Worm (Caenorhabditis elegans) whole organism, L2 larva: ENCODE data around the gene set-20.

Source experiments
- C34F6.9 ChIP-seq: fragments of 150-350 bp; optimal IDR thresholded peaks from 2 replicates; lab custom pipeline; 2014; ENCODE audit warnings: missing biosample characterization, missing genetic modification characterization
- F13H6.1 ChIP-seq: sonication (generic microtip); optimal IDR thresholded peaks from 2 replicates; lab custom pipeline; 2016; ENCODE audit warnings: missing genetic modification characterization, missing compliant biosample characterization
- R02D3.7 ChIP-seq: fragments of 150-350 bp; optimal IDR thresholded peaks from 2 replicates; lab custom pipeline; 2014; ENCODE audit warnings: missing biosample characterization, missing genetic modification characterization
- Y55F3AM.14 ChIP-seq: fragments of 200-800 bp; sonication (Bioruptor generic); optimal IDR thresholded peaks from 2 replicates; lab custom pipeline; 2018; ENCODE audit warnings: mild to moderate bottlenecking, missing genetic modification characterization, missing compliant biosample characterization
- ZK546.5 ChIP-seq: sonication (generic microtip); optimal IDR thresholded peaks from 2 replicates; lab custom pipeline; 2017; ENCODE audit warnings: missing biosample characterization, missing genetic modification characterization
- alr-1 ChIP-seq: fragments of 150-350 bp; optimal IDR thresholded peaks from 2 replicates; lab custom pipeline; 2014; ENCODE audit warnings: missing biosample characterization, missing genetic modification characterization
- aly-2 ChIP-seq: fragments of 150-350 bp; optimal IDR thresholded peaks from 2 replicates; lab custom pipeline; 2014; ENCODE audit warnings: missing biosample characterization, missing genetic modification characterization
- ama-1 ChIP-seq: fragments of 150-350 bp; optimal IDR thresholded peaks from 2 replicates; lab custom pipeline; 2018; ENCODE audit warnings: inconsistent platforms
- ceh-16 ChIP-seq: fragments of 150-350 bp; optimal IDR thresholded peaks from 2 replicates; lab custom pipeline; 2014; ENCODE audit warnings: missing biosample characterization, missing genetic modification characterization
- crh-2 ChIP-seq: sonication (generic microtip); optimal IDR thresholded peaks from 2 replicates; lab custom pipeline; 2017; ENCODE audit warnings: missing biosample characterization, missing genetic modification characterization
- dmd-4 ChIP-seq: sonication (generic microtip); optimal IDR thresholded peaks from 2 replicates; lab custom pipeline; 2017; ENCODE audit warnings: missing biosample characterization, missing genetic modification characterization
- egl-27 ChIP-seq: sonication (generic microtip); optimal IDR thresholded peaks from 3 replicates; lab custom pipeline; 2017; ENCODE audit warnings: missing biosample characterization, missing genetic modification reagents, missing genetic modification characterization
- elt-1 ChIP-seq: fragments of 150-350 bp; optimal IDR thresholded peaks from 2 replicates; lab custom pipeline; 2014; ENCODE audit warnings: missing biosample characterization, missing genetic modification characterization
- elt-3 ChIP-seq: sonication (generic microtip); optimal IDR thresholded peaks from 2 replicates; lab custom pipeline; 2017; ENCODE audit warnings: missing biosample characterization, missing genetic modification characterization
- fos-1 ChIP-seq: fragments of 150-350 bp; optimal IDR thresholded peaks from 2 replicates; lab custom pipeline; 2014; ENCODE audit warnings: missing biosample characterization, missing genetic modification characterization
- gmeb-1 ChIP-seq: fragments of 150-350 bp; optimal IDR thresholded peaks from 2 replicates; lab custom pipeline; 2014; ENCODE audit warnings: missing biosample characterization, missing genetic modification characterization
- lin-39 ChIP-seq: fragments of 150-350 bp; optimal IDR thresholded peaks from 2 replicates; lab custom pipeline; 2014; ENCODE audit warnings: missing biosample characterization, missing genetic modification reagents, missing genetic modification characterization
- lsy-2 ChIP-seq, 2 experiments: fragments of 150-350 bp in 1 of 2; sonication (generic microtip) in 1 of 2; optimal IDR thresholded peaks; 2 replicates each; lab custom pipeline; 2014 to 2017; ENCODE audit warnings: missing biosample characterization in 2 of 2, missing genetic modification characterization in 2 of 2
- mdl-1 ChIP-seq, 2 experiments: fragments of 150-350 bp in 1 of 2; sonication (generic microtip) in 1 of 2; optimal IDR thresholded peaks; 2 replicates each; lab custom pipeline; 2017; ENCODE audit warnings: missing biosample characterization in 2 of 2, missing genetic modification characterization in 2 of 2
- nhr-10 ChIP-seq: sonication (generic microtip); optimal IDR thresholded peaks from 2 replicates; lab custom pipeline; 2017; ENCODE audit warnings: missing biosample characterization, missing genetic modification characterization
- nhr-11 ChIP-seq: fragments of 150-350 bp; optimal IDR thresholded peaks from 2 replicates; lab custom pipeline; 2014; ENCODE audit warnings: missing biosample characterization, missing genetic modification characterization
- nhr-129 ChIP-seq: fragments of 150-350 bp; optimal IDR thresholded peaks from 2 replicates; lab custom pipeline; 2014; ENCODE audit warnings: missing biosample characterization, missing genetic modification characterization
- nhr-21 ChIP-seq: fragments of 150-350 bp; optimal IDR thresholded peaks from 2 replicates; lab custom pipeline; 2014; ENCODE audit warnings: missing biosample characterization, missing genetic modification characterization
- nhr-23 ChIP-seq: fragments of 150-350 bp; optimal IDR thresholded peaks from 2 replicates; lab custom pipeline; 2014; ENCODE audit warnings: missing biosample characterization, missing genetic modification reagents, missing genetic modification characterization
- nhr-25 ChIP-seq: fragments of 150-350 bp; sonication (generic microtip); optimal IDR thresholded peaks from 3 replicates; lab custom pipeline; 2014; ENCODE audit warnings: missing biosample characterization, missing genetic modification characterization
- nhr-77 ChIP-seq: fragments of 150-350 bp; optimal IDR thresholded peaks from 2 replicates; lab custom pipeline; 2014; ENCODE audit warnings: missing biosample characterization, missing genetic modification characterization
- peb-1 ChIP-seq: fragments of 150-350 bp; optimal IDR thresholded peaks from 2 replicates; lab custom pipeline; 2014; ENCODE audit warnings: missing biosample characterization, missing genetic modification characterization
- sem-4 ChIP-seq: fragments of 150-350 bp; optimal IDR thresholded peaks from 2 replicates; lab custom pipeline; 2014; ENCODE audit warnings: missing biosample characterization, missing genetic modification reagents, missing genetic modification characterization
- sma-9 ChIP-seq, 2 experiments: fragments of 150-350 bp in 1 of 2; sonication (generic microtip) in 1 of 2; optimal IDR thresholded peaks; 2 replicates each; lab custom pipeline; 2014 to 2016; ENCODE audit warnings: missing genetic modification characterization in 2 of 2, mild to moderate bottlenecking in 1 of 2, missing biosample characterization in 1 of 2, missing compliant biosample characterization in 1 of 2, missing genetic modification reagents in 1 of 2, moderate library complexity in 1 of 2
- unc-55 ChIP-seq: fragments of 150-350 bp; sonication (generic microtip); optimal IDR thresholded peaks from 3 replicates; lab custom pipeline; 2014; ENCODE audit warnings: missing biosample characterization, missing genetic modification reagents, missing genetic modification characterization
- unc-62 ChIP-seq: fragments of 150-350 bp; optimal IDR thresholded peaks from 2 replicates; lab custom pipeline; 2014; ENCODE audit warnings: missing biosample characterization, missing genetic modification reagents, missing genetic modification characterization
- zag-1 ChIP-seq: fragments of 150-350 bp; optimal IDR thresholded peaks from 2 replicates; lab custom pipeline; 2014; ENCODE audit warnings: missing biosample characterization, missing genetic modification characterization
- ztf-4 ChIP-seq: fragments of 150-350 bp; optimal IDR thresholded peaks from 2 replicates; lab custom pipeline; 2014; ENCODE audit warnings: missing biosample characterization, missing genetic modification characterization

The set-20 gene

ce11 chrX:5655601-5656000 is 30.4 kb downstream of the set-20 start:
- TF ChIP-seq elt-3 (tag; lab: Kevin White, UChicago) (no peak), ama-1 (no peak)

- TF ChIP-seq fos-1 (tag; lab: Kevin White, UChicago) (peak; percentile 19), lsy-2 (tag; optimal IDR thresholded peaks at IDR 0.05; lab: Kevin White, UChicago) (peak in 1 of 2 experiments; percentile 25), sem-4 (tag; lab: Kevin White, UChicago) (peak; percentile 53), egl-27 (tag; lab: Kevin White, UChicago) (peak; percentile 25), ZK546.5 (no peak), Y55F3AM.14 (GFP tag; lab: Kevin White, UChicago) (peak; percentile 71), nhr-10 (tag; lab: Kevin White, UChicago) (no peak), sma-9 (GFP tag; optimal IDR thresholded peaks at IDR 0.05; lab: Kevin White, UChicago) (peak; percentile 47), sma-9 (tag; optimal IDR thresholded peaks at IDR 0.05; lab: Kevin White, UChicago) (no peak), crh-2 (no peak), F13H6.1 (tag; lab: Kevin White, UChicago) (peak; percentile 67), R02D3.7 (no peak)
Measured at ce11 chrX:5653813-5654212, 32.1 kb downstream of the set-20 start, which contains the start of gene T22B7.7. Gene T22B7.7 (minus strand): TSS chrX:5654074.

- TF ChIP-seq elt-3 (tag; lab: Kevin White, UChicago) (no peak), ama-1 (no peak), zag-1 (tag; lab: Kevin White, UChicago) (no peak), elt-1 (tag; lab: Kevin White, UChicago) (no peak)
Measured at ce11 chrX:5647884-5648283, 38.1 kb downstream of the set-20 start, which contains the start of gene srv-7. Gene srv-7 (minus strand): TSS chrX:5647984.

DNA sequence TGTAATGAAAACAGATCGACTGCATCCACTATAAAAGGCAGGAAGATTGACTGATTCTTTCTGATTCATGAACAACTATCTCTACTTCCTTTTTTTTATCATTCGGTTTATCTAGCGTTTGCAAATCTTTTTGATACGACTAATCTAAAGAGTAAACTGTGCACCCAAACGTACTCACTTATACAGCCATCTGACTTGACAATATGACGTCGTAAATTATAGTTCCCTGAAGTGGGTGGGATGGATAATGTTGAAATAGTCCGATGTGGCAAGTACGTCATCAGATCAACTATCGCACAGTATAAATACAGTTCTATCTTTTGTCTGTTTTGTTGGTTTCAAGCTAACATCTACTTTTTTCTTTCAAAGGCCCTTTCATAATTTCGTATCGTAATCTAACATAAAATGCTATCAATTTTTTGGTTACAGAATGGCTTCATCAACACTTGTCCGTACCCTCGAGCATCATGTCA is 39.0 kb downstream of the set-20 start, which contains the start of gene T22B7.3:
Gene T22B7.3 (plus strand): TSS at position 423 of the 473 bp plus-strand sequence.
- TF ChIP-seq sma-9 (GFP tag; optimal IDR thresholded peaks at IDR 0.05; lab: Kevin White, UChicago) (no peak), sma-9 (tag; optimal IDR thresholded peaks at IDR 0.05; lab: Kevin White, UChicago) (no peak), aly-2 (tag; lab: Kevin White, UChicago) (no peak), nhr-77 (tag; lab: Kevin White, UChicago) (no peak), gmeb-1 (tag; lab: Kevin White, UChicago) (no peak), zag-1 (tag; lab: Kevin White, UChicago) (no peak), ceh-16 (tag; lab: Kevin White, UChicago) (no peak), lin-39 (tag; lab: Kevin White, UChicago) (no peak), nhr-23 (tag; lab: Kevin White, UChicago) (no peak), ztf-4 (tag; lab: Kevin White, UChicago) (no peak), mdl-1 (tag; optimal IDR thresholded peaks at IDR 0.05; lab: Kevin White, UChicago) (no peak), F13H6.1 (tag; lab: Kevin White, UChicago) (no peak), peb-1 (tag; lab: Kevin White, UChicago) (no peak), nhr-129 (tag; lab: Kevin White, UChicago) (no peak), C34F6.9 (tag; lab: Kevin White, UChicago) (no peak), unc-55 (GFP tag; lab: Kevin White, UChicago) (no peak), alr-1 (tag; lab: Kevin White, UChicago) (no peak), dmd-4 (tag; lab: Kevin White, UChicago) (no peak), nhr-11 (tag; lab: Kevin White, UChicago) (no peak), unc-62 (GFP tag; lab: Kevin White, UChicago) (no peak)

ce11 chrX:5645606-5646005 is 40.4 kb downstream of the set-20 start:
- TF ChIP-seq sma-9 (GFP tag; optimal IDR thresholded peaks at IDR 0.05; lab: Kevin White, UChicago) = peak; percentile 49
- TF ChIP-seq sma-9 (tag; optimal IDR thresholded peaks at IDR 0.05; lab: Kevin White, UChicago) = no peak
- TF ChIP-seq F13H6.1 (tag; lab: Kevin White, UChicago) = no peak
- peak; percentile 9 to 13 for TF ChIP-seq mdl-1 (tag; optimal IDR thresholded peaks at IDR 0.05; lab: Kevin White, UChicago)
- peak; percentile 22 for TF ChIP-seq gmeb-1 (tag; lab: Kevin White, UChicago)
- peak; percentile 73 for TF ChIP-seq nhr-25 (tag; lab: Kevin White, UChicago)
- peak; percentile 81 for TF ChIP-seq nhr-21 (tag; lab: Kevin White, UChicago)
